Worm (Caenorhabditis elegans): Measurements from ENCODE around the gene gei-8.

DNA sequence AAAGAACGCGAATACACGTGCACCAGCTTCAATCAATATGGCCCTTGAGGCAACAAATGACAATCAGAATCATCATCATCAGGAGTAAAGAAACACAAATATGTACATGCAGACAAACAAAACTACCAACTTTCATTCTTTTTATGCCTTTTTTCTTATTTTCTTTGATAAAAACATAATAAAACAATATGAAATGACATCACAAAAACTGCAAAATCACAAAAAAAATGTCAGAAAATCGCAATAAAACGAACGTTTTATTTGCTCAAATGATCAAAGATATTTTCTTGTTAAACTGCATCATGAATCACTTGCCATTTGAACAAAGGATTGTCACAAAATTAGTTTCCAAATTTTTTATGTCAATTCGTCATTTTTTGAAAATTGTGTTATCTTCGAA is 33.4 kb upstream of the gei-8 start:
- no peak for TF ChIP-seq ama-1 (optimal IDR thresholded peaks at IDR 0.05)
- no peak for TF ChIP-seq ceh-13 (GFP tag; optimal IDR thresholded peaks at IDR 0.05)

All from whole organism, early embryonic.